Worm (Caenorhabditis elegans): Measurements from ENCODE around the gene F22B3.7.

F22B3.7 gene

ce11 chrIV:11421696-11422095 lies at the start of gene F22B3.7:
F22B3.7 (minus strand) TSS chrIV:11421796.
- TF ChIP-seq F13C5.2 (tag; optimal IDR thresholded peaks at IDR 0.05) (no peak), ama-1 (optimal IDR thresholded peaks at IDR 0.05) (no peak), hmg-4 (GFP tag; optimal IDR thresholded peaks at IDR 0.05) (no peak), tbx-11 (GFP tag; IDR thresholded peaks at IDR 0.05) (no peak), tbx-37 (GFP tag; conservative IDR thresholded peaks at IDR 0.05) (no peak), scrt-1 (GFP tag; IDR thresholded peaks at IDR 0.05) (no peak), hmbx-1 (tag; optimal IDR thresholded peaks at IDR 0.05) (no peak), aly-1 (tag; optimal IDR thresholded peaks at IDR 0.05) (no peak)

DNA sequence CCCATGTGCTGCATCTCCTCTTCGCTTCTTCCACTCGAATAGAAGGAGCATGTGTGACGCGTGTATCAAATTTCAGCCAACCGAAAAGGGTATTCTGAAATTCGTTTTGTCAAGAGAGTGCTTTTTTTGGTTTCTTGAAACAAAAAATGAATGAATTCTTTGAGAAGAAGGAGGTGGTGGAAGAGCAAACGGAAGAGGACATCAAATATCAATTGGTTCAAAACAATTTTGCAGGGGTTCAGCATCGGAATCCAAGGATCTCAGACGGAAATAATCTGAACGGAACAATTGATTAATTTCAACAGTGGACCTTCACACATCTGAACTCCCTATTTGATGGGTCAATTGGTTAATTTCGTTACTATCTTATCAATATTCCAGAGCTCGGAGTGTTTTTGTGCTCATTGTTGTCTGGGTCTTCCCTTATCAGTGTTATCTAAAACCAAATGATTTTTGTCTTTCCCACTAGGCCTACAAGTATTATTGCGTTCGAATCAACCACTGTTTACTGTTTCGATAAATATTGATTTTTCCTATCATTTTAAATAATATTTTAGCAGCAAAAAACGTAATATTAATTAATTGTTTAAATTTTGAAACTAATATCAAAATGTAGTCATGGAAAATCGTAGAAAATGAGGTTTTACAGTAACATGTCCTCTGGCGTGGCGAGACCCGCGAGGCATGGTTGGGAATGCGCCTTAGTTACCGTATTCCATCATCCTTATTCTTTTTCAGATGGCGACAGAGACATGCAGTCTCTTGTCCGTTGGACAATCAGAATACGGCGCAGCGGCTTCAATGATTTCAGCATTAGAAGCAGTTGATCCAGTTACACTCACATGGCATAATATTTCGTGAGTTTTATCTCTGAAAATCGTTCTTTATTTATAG lies 48.3 kb upstream of the F22B3.7 start, which contains the start of the genes C10C6.13 and wht-2:
C10C6.13 (minus strand) TSS at position 51 of the 894 bp plus-strand sequence.
wht-2 (plus strand) TSS at position 739 of the 894 bp plus-strand sequence.
- TF ChIP-seq aly-1 (tag; optimal IDR thresholded peaks at IDR 0.05), result no peak
- TF ChIP-seq tra-4 (tag; optimal IDR thresholded peaks at IDR 0.05), result no peak
- no peak for TF ChIP-seq F13C5.2 (tag; optimal IDR thresholded peaks at IDR 0.05)
- TF ChIP-seq hmg-4 (GFP tag; optimal IDR thresholded peaks at IDR 0.05), result no peak
- TF ChIP-seq ama-1 (optimal IDR thresholded peaks at IDR 0.05), result no peak
- no peak for TF ChIP-seq ets-7 (tag; optimal IDR thresholded peaks at IDR 0.05)
- TF ChIP-seq flt-1 (GFP tag; IDR thresholded peaks at IDR 0.05), result no peak
- TF ChIP-seq tbx-37 (GFP tag; conservative IDR thresholded peaks at IDR 0.05), result no peak
- no peak for TF ChIP-seq hnd-1 (tag; optimal IDR thresholded peaks at IDR 0.05)
- no peak for TF ChIP-seq sea-1 (GFP tag; conservative IDR thresholded peaks at IDR 0.05)
- TF ChIP-seq tbx-11 (GFP tag; IDR thresholded peaks at IDR 0.05), result no peak
- TF ChIP-seq hmbx-1 (tag; optimal IDR thresholded peaks at IDR 0.05), result no peak

DNA sequence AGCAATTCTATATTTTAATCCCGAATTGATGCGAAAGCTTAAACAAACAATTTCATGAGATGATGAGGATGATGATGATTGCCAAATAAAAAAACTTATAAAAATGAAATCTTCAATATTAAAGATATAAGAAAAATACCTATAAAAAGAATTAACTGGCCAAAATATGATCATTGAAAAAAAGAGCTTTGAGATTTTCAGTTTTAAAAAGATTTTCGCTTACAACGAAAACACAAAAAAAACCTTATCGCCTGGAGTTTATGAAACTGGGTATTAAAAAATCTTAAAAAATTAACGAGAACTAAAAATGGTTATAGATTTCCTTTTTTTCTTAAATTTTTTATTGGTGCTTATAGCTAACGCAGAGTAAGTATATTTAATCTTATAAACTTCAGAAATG lies 45.8 kb upstream of the F22B3.7 start, which contains the start of gene C10C6.7:
C10C6.7 (minus strand) TSS at position 101 of the 400 bp plus-strand sequence.
- TF ChIP-seq hnd-1 (tag; optimal IDR thresholded peaks at IDR 0.05), result no peak
- TF ChIP-seq hmg-4 (GFP tag; optimal IDR thresholded peaks at IDR 0.05), result no peak
- no peak for TF ChIP-seq ceh-13 (GFP tag; optimal IDR thresholded peaks at IDR 0.05)
- no peak for TF ChIP-seq pes-1 (GFP tag; IDR thresholded peaks at IDR 0.05)
- TF ChIP-seq hmbx-1 (tag; optimal IDR thresholded peaks at IDR 0.05), result no peak
- no peak for TF ChIP-seq ama-1 (optimal IDR thresholded peaks at IDR 0.05)
- no peak for TF ChIP-seq ets-7 (tag; optimal IDR thresholded peaks at IDR 0.05)
- no peak for TF ChIP-seq tbx-37 (GFP tag; conservative IDR thresholded peaks at IDR 0.05)
- no peak for TF ChIP-seq flt-1 (GFP tag; IDR thresholded peaks at IDR 0.05)
- TF ChIP-seq B0310.2 (tag; optimal IDR thresholded peaks at IDR 0.05), result no peak
- TF ChIP-seq F13C5.2 (tag; optimal IDR thresholded peaks at IDR 0.05), result no peak
- TF ChIP-seq tra-4 (tag; optimal IDR thresholded peaks at IDR 0.05), result no peak
- TF ChIP-seq tbx-11 (GFP tag; IDR thresholded peaks at IDR 0.05), result no peak
- no peak for TF ChIP-seq scrt-1 (GFP tag; IDR thresholded peaks at IDR 0.05)

DNA sequence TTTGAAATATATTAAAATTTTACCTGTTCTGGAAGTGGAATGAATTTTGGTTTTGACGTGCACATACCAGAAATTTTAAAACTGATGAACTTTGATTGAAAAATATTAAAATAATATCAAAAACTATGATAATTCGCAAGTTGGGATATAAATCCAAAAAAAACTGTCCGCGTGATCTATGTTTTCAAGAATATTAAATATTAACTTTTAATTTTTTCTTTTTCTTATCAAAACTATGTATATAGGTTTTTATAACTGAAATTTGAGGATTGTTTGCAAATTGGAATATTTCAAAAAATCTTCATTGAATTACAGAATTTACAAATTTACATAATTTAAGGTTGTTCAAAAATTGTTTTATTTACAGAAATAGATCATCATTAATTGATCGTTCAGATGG lies 43.5 kb upstream of the F22B3.7 start, which contains the start of gene C10C6.3:
C10C6.3 (minus strand) TSS at position 101 of the 400 bp plus-strand sequence.
- no peak for TF ChIP-seq ceh-36 (tag; optimal IDR thresholded peaks at IDR 0.05)
- no peak for TF ChIP-seq B0310.2 (tag; optimal IDR thresholded peaks at IDR 0.05)
- no peak for TF ChIP-seq tbx-37 (GFP tag; conservative IDR thresholded peaks at IDR 0.05)
- no peak for TF ChIP-seq flt-1 (GFP tag; IDR thresholded peaks at IDR 0.05)
- no peak for TF ChIP-seq ama-1 (optimal IDR thresholded peaks at IDR 0.05)
- no peak for TF ChIP-seq pes-1 (GFP tag; IDR thresholded peaks at IDR 0.05)
- no peak for TF ChIP-seq tbx-11 (GFP tag; IDR thresholded peaks at IDR 0.05)
- TF ChIP-seq scrt-1 (GFP tag; IDR thresholded peaks at IDR 0.05), result no peak
- no peak for TF ChIP-seq hnd-1 (tag; optimal IDR thresholded peaks at IDR 0.05)
- TF ChIP-seq ceh-13 (GFP tag; optimal IDR thresholded peaks at IDR 0.05), result no peak
- no peak for TF ChIP-seq F13C5.2 (tag; optimal IDR thresholded peaks at IDR 0.05)
- TF ChIP-seq hmbx-1 (tag; optimal IDR thresholded peaks at IDR 0.05), result no peak
- TF ChIP-seq ets-7 (tag; optimal IDR thresholded peaks at IDR 0.05), result no peak
- TF ChIP-seq sea-1 (GFP tag; conservative IDR thresholded peaks at IDR 0.05), result no peak
- no peak for TF ChIP-seq aly-1 (tag; optimal IDR thresholded peaks at IDR 0.05)
- TF ChIP-seq tra-4 (tag; optimal IDR thresholded peaks at IDR 0.05), result no peak
- no peak for TF ChIP-seq hmg-4 (GFP tag; optimal IDR thresholded peaks at IDR 0.05)

- TF ChIP-seq pes-1 (GFP tag; IDR thresholded peaks at IDR 0.05) (no peak), flt-1 (GFP tag; IDR thresholded peaks at IDR 0.05) (no peak), tbx-37 (GFP tag; conservative IDR thresholded peaks at IDR 0.05) (no peak), hnd-1 (tag; optimal IDR thresholded peaks at IDR 0.05) (no peak), B0310.2 (tag; optimal IDR thresholded peaks at IDR 0.05) (no peak), aly-1 (tag; optimal IDR thresholded peaks at IDR 0.05) (no peak), ceh-36 (tag; optimal IDR thresholded peaks at IDR 0.05) (no peak), F13C5.2 (tag; optimal IDR thresholded peaks at IDR 0.05) (no peak), tra-4 (tag; optimal IDR thresholded peaks at IDR 0.05) (no peak), tbx-11 (GFP tag; IDR thresholded peaks at IDR 0.05) (no peak), hmbx-1 (tag; optimal IDR thresholded peaks at IDR 0.05) (no peak), scrt-1 (GFP tag; IDR thresholded peaks at IDR 0.05) (no peak)
These were observed 39.7 kb upstream of the F22B3.7 start for ce11 chrIV:11461335-11461734.

DNA sequence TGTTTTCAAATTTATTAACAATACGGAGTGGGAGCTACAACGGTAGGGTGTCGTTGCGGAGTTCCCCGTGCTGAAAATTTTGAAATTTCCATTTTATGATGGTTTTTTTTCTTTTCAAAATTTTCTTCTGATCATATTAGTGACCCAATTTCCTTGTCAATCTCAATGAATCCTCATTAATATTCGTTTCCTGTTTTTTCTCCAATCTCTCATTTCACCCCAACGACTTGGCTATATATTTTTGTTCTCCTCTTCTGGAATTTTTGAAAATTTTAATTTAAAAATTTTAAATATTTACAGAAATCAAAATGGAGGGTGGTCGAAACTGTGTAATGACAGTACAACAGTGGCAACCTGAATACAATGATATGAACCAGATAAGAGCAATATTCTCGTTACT lies 38.1 kb upstream of the F22B3.7 start, which contains the start of gene npr-3:
npr-3 (plus strand) TSS at position 301 of the 400 bp plus-strand sequence.
- no peak for TF ChIP-seq F13C5.2 (tag; optimal IDR thresholded peaks at IDR 0.05)
- no peak for TF ChIP-seq aly-1 (tag; optimal IDR thresholded peaks at IDR 0.05)
- no peak for TF ChIP-seq ama-1 (optimal IDR thresholded peaks at IDR 0.05)
- TF ChIP-seq hmg-4 (GFP tag; optimal IDR thresholded peaks at IDR 0.05), result no peak
- no peak for TF ChIP-seq ceh-36 (tag; optimal IDR thresholded peaks at IDR 0.05)
- no peak for TF ChIP-seq ets-7 (tag; optimal IDR thresholded peaks at IDR 0.05)
- no peak for TF ChIP-seq flt-1 (GFP tag; IDR thresholded peaks at IDR 0.05)
- TF ChIP-seq hnd-1 (tag; optimal IDR thresholded peaks at IDR 0.05), result no peak
- TF ChIP-seq scrt-1 (GFP tag; IDR thresholded peaks at IDR 0.05), result no peak
- no peak for TF ChIP-seq hmbx-1 (tag; optimal IDR thresholded peaks at IDR 0.05)
- TF ChIP-seq B0310.2 (tag; optimal IDR thresholded peaks at IDR 0.05), result no peak
- TF ChIP-seq tbx-11 (GFP tag; IDR thresholded peaks at IDR 0.05), result no peak
- no peak for TF ChIP-seq tbx-37 (GFP tag; conservative IDR thresholded peaks at IDR 0.05)

All from whole organism, early embryonic.